Worm (Caenorhabditis elegans): ENCODE results near the gene K01A11.1.

DNA sequence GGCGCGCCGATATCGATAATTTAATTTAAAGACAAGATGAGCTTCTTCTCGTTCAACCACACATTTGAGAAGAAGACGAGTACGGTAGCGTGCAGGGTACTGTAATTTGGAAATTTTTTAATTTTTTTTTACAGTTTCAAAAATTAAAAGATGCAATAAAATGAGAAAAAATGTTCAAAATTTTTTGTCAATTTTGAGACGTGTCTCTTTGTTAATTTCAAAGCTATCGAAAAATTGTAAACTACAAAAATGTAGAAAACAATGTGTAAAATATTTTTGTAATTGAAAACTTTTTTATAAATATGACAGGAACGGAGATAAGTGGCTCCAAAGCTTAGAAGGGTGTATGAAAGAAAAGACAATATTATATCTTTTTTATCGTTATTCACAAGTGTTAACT is at the start of gene K01A11.1:
- TF ChIP-seq ztf-29 (GFP tag; IDR thresholded peaks at IDR 0.05) (no peak), flt-1 (GFP tag; IDR thresholded peaks at IDR 0.05) (no peak), tab-1 (GFP tag; IDR thresholded peaks at IDR 0.05) (no peak), cog-1 (tag; optimal IDR thresholded peaks at IDR 0.05) (no peak), ref-1 (GFP tag; conservative IDR thresholded peaks at IDR 0.05) (no peak), ztf-23 (GFP tag; IDR thresholded peaks at IDR 0.05) (no peak)
